Fruit fly (Drosophila melanogaster): ENCODE data around the gene Zir.

Gene Zir

dm6 chr2L:134563-135382, 40.2 kb downstream of the Zir start:
- TF ChIP-seq Sin3A (optimal IDR thresholded peaks at IDR 0.05) (no peak), psq (optimal IDR thresholded peaks at IDR 0.05) (no peak), ttk (optimal IDR thresholded peaks at IDR 0.05) (no peak), insv (optimal IDR thresholded peaks at IDR 0.05) (no peak), Myc (optimal IDR thresholded peaks at IDR 0.05) (no peak), h (optimal IDR thresholded peaks at IDR 0.05) (no peak)

DNA sequence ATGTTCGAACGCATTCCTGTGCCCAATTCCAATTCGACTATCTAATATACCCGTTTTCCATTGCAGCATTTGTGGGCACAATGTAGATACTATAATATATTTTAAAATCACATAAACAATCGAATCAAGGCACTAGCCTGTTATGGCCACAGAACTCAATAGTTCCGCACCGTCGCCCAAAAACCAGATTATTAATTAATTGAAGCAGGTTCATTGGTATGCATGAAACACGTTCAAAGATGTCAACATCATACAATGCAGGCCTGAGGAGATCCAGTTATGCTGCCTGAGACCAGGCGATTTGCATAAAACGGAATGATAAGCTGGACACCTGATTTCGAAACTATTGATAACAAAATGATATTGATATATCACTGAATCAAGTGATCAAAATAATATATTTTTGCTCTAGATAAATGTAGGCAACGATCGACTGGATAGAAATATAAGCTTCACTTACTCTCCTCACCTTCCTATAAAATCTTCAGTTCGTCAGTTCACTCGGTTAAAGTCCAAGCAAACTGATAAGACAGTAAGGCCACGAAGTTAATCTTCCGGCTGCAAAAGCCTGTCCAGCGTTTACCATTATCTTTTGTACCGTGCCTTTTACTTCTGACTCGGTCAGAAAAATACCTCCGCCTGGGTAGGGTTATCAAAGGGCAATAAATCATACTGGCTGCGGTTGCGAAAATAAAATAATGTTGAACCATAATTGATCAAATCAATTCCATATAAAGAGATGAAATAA, 41.0 kb downstream of the Zir start:
- no peak for TF ChIP-seq ttk (optimal IDR thresholded peaks at IDR 0.05)
- no peak for TF ChIP-seq Myc (optimal IDR thresholded peaks at IDR 0.05)
- no peak for TF ChIP-seq psq (optimal IDR thresholded peaks at IDR 0.05)
- TF ChIP-seq h (optimal IDR thresholded peaks at IDR 0.05), result no peak
- TF ChIP-seq Sin3A (optimal IDR thresholded peaks at IDR 0.05), result no peak
- TF ChIP-seq insv (optimal IDR thresholded peaks at IDR 0.05), result no peak

DNA sequence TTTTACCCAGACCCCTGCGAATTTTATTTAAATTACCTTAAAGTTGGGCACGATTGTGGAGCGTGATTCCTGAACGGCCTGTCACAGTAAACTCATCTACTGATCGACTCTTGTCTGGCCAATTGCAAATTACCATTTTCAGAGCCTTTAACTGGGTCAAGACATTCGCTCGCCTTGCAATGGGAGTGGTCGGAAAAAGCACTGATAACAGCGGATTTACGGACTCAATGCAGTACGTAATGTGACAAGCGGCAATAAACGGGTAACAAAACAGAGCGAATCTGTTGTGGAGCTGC, 41.5 kb downstream of the Zir start:
- TF ChIP-seq Myc (optimal IDR thresholded peaks at IDR 0.05) (no peak), insv (optimal IDR thresholded peaks at IDR 0.05) (no peak), Sin3A (optimal IDR thresholded peaks at IDR 0.05) (no peak), h (optimal IDR thresholded peaks at IDR 0.05) (no peak), psq (optimal IDR thresholded peaks at IDR 0.05) (no peak), ttk (optimal IDR thresholded peaks at IDR 0.05) (no peak)

dm6 chr2L:136747-137709, 42.5 kb downstream of the Zir start:
- TF ChIP-seq Myc (optimal IDR thresholded peaks at IDR 0.05) (no peak), Sin3A (optimal IDR thresholded peaks at IDR 0.05) (no peak), insv (optimal IDR thresholded peaks at IDR 0.05) (no peak), h (optimal IDR thresholded peaks at IDR 0.05) (no peak), ttk (optimal IDR thresholded peaks at IDR 0.05) (no peak), psq (optimal IDR thresholded peaks at IDR 0.05) (no peak)

DNA sequence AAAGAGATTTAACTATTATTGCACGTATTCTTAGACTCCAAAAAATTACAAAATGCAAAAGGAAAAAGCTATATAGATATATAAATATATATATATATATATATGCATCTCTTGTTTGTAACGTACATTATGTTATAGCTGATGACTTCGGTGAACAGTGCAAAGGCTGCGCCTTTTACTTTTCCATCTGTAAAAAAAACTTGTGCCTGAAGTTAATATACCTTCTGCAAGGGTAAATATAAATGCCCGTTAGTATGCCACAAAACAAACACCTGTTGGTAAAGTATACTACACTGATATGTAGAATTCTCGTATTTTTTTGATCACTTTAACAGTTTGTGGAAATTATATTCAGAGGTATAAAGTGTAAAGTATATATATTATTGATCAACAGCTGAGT, 43.5 kb downstream of the Zir start:
- TF ChIP-seq insv (optimal IDR thresholded peaks at IDR 0.05) (no peak), h (optimal IDR thresholded peaks at IDR 0.05) (no peak), ttk (optimal IDR thresholded peaks at IDR 0.05) (no peak), psq (optimal IDR thresholded peaks at IDR 0.05) (no peak), Myc (optimal IDR thresholded peaks at IDR 0.05) (no peak), Sin3A (optimal IDR thresholded peaks at IDR 0.05) (no peak)

DNA sequence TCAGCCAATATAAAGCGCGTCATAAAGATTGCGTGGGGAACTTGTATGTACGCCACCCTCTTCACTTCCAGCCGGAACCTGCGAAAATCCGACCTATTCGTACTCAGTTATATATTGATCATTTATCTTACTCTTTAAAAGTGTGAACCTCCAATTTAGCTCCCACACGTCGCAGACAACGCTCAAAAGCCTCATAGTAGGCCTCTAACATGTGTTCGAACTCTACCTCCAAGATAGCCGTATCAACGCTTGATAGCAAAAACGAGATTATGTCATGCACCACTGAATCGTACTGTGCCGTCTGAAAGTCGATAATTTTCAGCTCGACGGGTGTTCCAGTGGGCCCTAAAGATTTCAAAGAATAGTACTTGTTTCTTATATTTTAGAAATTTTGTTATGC, 45.1 kb downstream of the Zir start:
- no peak for TF ChIP-seq insv (optimal IDR thresholded peaks at IDR 0.05)
- TF ChIP-seq Sin3A (optimal IDR thresholded peaks at IDR 0.05), result no peak
- no peak for TF ChIP-seq psq (optimal IDR thresholded peaks at IDR 0.05)
- no peak for TF ChIP-seq Myc (optimal IDR thresholded peaks at IDR 0.05)
- no peak for TF ChIP-seq ttk (optimal IDR thresholded peaks at IDR 0.05)
- TF ChIP-seq h (optimal IDR thresholded peaks at IDR 0.05), result no peak

- TF ChIP-seq h (optimal IDR thresholded peaks at IDR 0.05) (no peak), insv (optimal IDR thresholded peaks at IDR 0.05) (no peak), Myc (optimal IDR thresholded peaks at IDR 0.05) (no peak), ttk (optimal IDR thresholded peaks at IDR 0.05) (no peak), psq (optimal IDR thresholded peaks at IDR 0.05) (no peak), Sin3A (optimal IDR thresholded peaks at IDR 0.05) (no peak)
Observed at dm6 chr2L:140849-141248, 46.3 kb downstream of the Zir start, which contains the start of the genes CG31975 and ovm. Gene CG31975, minus strand, starts transcription at chr2L:140992. Gene ovm, minus strand, starts transcription at chr2L:140992.

dm6 chr2L:143088-143487, 48.5 kb downstream of the Zir start, which contains the start of the genes CG31974 and CG11454:
Gene CG31974, minus strand, starts transcription at chr2L:143091.
Gene CG11454, plus strand, starts transcription at chr2L:143323.
- TF ChIP-seq psq (optimal IDR thresholded peaks at IDR 0.05) (no peak), h (optimal IDR thresholded peaks at IDR 0.05) (no peak), ttk (optimal IDR thresholded peaks at IDR 0.05) (no peak), Sin3A (optimal IDR thresholded peaks at IDR 0.05) (no peak), Myc (optimal IDR thresholded peaks at IDR 0.05) (no peak), insv (optimal IDR thresholded peaks at IDR 0.05) (no peak)

DNA sequence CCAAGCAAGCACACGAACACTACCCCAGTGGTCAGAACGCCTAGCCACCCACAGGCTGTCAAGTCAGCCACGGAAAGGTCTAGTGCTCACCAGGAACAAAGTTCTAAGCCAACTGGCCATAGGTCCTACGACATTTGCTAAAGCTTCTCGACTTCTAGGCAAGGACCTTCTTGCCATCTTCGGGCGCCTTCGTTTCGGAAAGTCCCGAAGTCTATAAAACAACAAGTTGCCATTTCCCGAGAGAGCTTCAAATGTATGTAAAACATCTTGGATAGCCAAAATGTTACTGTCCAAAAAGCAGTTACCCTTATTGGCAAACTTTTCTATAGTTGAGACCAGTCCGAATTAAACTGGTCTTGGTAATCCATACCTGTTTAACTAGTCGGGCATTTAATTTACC, 52.0 kb downstream of the Zir start:
- TF ChIP-seq h (optimal IDR thresholded peaks at IDR 0.05), result no peak
- no peak for TF ChIP-seq ttk (optimal IDR thresholded peaks at IDR 0.05)
